Worm (Caenorhabditis elegans) whole organism, L3 larva: ENCODE results near the gene C50C3.1.

Experiments
- ZK546.5 ChIP-seq: sonication (generic microtip); optimal IDR thresholded peaks from 2 replicates; lab custom pipeline; 2017; ENCODE audit warnings: missing biosample characterization, missing genetic modification characterization
- eor-1 ChIP-seq, 2 experiments: fragments of 150-350 bp; optimal IDR thresholded peaks; 2 replicates each; lab custom pipeline; 2014 to 2018; ENCODE audit warnings: missing biosample characterization in 2 of 2, missing genetic modification characterization in 2 of 2
- fkh-10 ChIP-seq: sonication (generic microtip); optimal IDR thresholded peaks from 2 replicates; lab custom pipeline; 2017; ENCODE audit warnings: missing biosample characterization, missing genetic modification reagents, missing genetic modification characterization
- mdl-1 ChIP-seq: fragments of 150-350 bp; optimal IDR thresholded peaks from 2 replicates; lab custom pipeline; 2014; ENCODE audit warnings: missing biosample characterization, missing genetic modification characterization
- nhr-237 ChIP-seq: fragments of 150-350 bp; optimal IDR thresholded peaks from 2 replicates; lab custom pipeline; 2014; ENCODE audit warnings: missing biosample characterization, missing genetic modification characterization
- nhr-28 ChIP-seq: fragments of 150-350 bp; optimal IDR thresholded peaks from 2 replicates; lab custom pipeline; 2014; ENCODE audit warnings: missing biosample characterization, missing genetic modification characterization
- skn-1 ChIP-seq: fragments of 150-350 bp; optimal IDR thresholded peaks from 2 replicates; lab custom pipeline; 2014; ENCODE audit warnings: missing biosample characterization, missing genetic modification characterization
- ztf-11 ChIP-seq: fragments of 150-350 bp; optimal IDR thresholded peaks from 2 replicates; lab custom pipeline; 2014; ENCODE audit warnings: missing biosample characterization, missing genetic modification characterization

DNA sequence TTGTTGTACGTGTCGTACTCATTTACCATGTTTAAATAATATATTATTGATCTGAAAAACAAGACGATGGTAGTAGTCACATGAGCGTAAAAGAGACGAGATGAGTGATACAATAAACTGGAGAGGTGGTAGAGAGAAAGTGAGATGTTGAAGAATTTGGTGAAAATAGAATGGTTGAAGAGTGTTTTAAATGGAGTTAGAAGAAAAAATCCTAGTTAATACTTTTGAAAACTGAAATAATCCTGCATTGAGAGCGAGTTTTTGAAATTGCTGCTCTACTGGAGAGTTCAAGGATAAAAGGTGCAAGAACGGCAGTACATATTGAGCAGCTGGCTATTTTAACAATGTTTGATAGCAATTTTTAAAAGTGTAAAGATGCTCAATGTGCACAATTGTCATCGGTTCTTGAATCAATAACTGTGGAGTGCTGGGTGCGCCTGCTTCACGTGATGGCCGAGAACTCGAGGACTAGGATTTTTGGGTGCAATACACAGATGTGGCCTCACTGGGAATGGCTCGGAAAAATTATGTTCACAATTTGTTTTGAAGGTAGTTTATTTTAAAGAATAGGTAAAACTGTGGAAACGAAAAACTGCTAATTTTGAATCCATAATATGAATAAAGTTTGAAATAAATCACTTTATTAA is 33.5 kb upstream of the C50C3.1 start, which contains the start of gene atg-13:
- no peak for TF ChIP-seq ZK546.5 (tag; lab: Kevin White, UChicago)
- no peak for TF ChIP-seq ztf-11 (tag; lab: Kevin White, UChicago)
- TF ChIP-seq mdl-1: no peak
- TF ChIP-seq fkh-10 (GFP tag; lab: Kevin White, UChicago): no peak
- no peak for TF ChIP-seq nhr-237 (tag; lab: Kevin White, UChicago)
- TF ChIP-seq eor-1 (tag; optimal IDR thresholded peaks at IDR 0.05; lab: Kevin White, UChicago): no peak
- no peak for TF ChIP-seq nhr-28 (tag; lab: Kevin White, UChicago)
- no peak for TF ChIP-seq skn-1 (tag; lab: Kevin White, UChicago)
